Worm (Caenorhabditis elegans) whole organism, L4 larva: Measurements from ENCODE around the gene fkb-6.

ENCODE experiments used
- F10B5.3 ChIP-seq: sonication (generic microtip); optimal IDR thresholded peaks from 2 replicates; lab custom pipeline; 2016; ENCODE audit warnings: mild to moderate bottlenecking, missing genetic modification characterization, missing compliant biosample characterization
- F49E8.2 ChIP-seq: sonication (generic microtip); optimal IDR thresholded peaks from 2 replicates; lab custom pipeline; 2016; ENCODE audit warnings: missing compliant biosample characterization, mild to moderate bottlenecking, missing genetic modification characterization, borderline replicate concordance
- R02D3.7 ChIP-seq: fragments of 150-350 bp; sonication (generic microtip); optimal IDR thresholded peaks from 3 replicates; lab custom pipeline; 2014; ENCODE audit warnings: missing biosample characterization, missing genetic modification characterization
- T20F7.1 ChIP-seq: fragments of 200-800 bp; sonication (Bioruptor generic); optimal IDR thresholded peaks from 2 replicates; lab custom pipeline; 2018; ENCODE audit warnings: mild to moderate bottlenecking, missing genetic modification characterization, missing compliant biosample characterization
- T26A8.4 ChIP-seq: fragments of 200-800 bp; sonication (Bioruptor generic); IDR thresholded peaks from 2 replicates; pipeline ENCODE4 v1.3.6; 2022; ENCODE audit warnings: missing genetic modification characterization, missing compliant biosample characterization
- ZK546.5 ChIP-seq, 2 experiments: sonication (generic microtip); optimal IDR thresholded peaks; 2 replicates each; lab custom pipeline; 2017; ENCODE audit warnings: missing biosample characterization in 2 of 2, missing genetic modification characterization in 2 of 2
- ama-1 ChIP-seq: fragments of 150-350 bp; optimal IDR thresholded peaks from 2 replicates; lab custom pipeline; 2014; ENCODE audit warnings: inconsistent platforms, mixed read lengths
- arid-1 ChIP-seq: fragments of 200-800 bp; sonication (Bioruptor generic); conservative IDR thresholded peaks from 2 replicates; pipeline ENCODE4 v1.3.6; 2022; ENCODE audit warnings: missing genetic modification reagents, missing genetic modification characterization, missing compliant biosample characterization
- ceh-44 ChIP-seq: fragments of 200-800 bp; sonication (Bioruptor generic); IDR thresholded peaks from 2 replicates; pipeline ENCODE4 v1.3.6; 2022; ENCODE audit warnings: missing genetic modification reagents, missing genetic modification characterization, missing compliant biosample characterization
- ceh-82 ChIP-seq: sonication (generic microtip); optimal IDR thresholded peaks from 2 replicates; lab custom pipeline; 2017; ENCODE audit warnings: missing biosample characterization, missing genetic modification characterization
- daf-16 ChIP-seq, 3 experiments: sonication (generic microtip); optimal IDR thresholded peaks; 2 replicates each; lab custom pipeline; 2016 to 2017; ENCODE audit warnings: missing genetic modification characterization in 3 of 3, missing genetic modification reagents in 3 of 3, mild to moderate bottlenecking in 2 of 3, missing compliant biosample characterization in 2 of 3, missing biosample characterization in 1 of 3, moderate library complexity in 1 of 3
- daf-19 ChIP-seq: fragments of 200-800 bp; sonication (Bioruptor generic); conservative IDR thresholded peaks from 2 replicates; pipeline ENCODE4 v1.3.6; 2022; ENCODE audit warnings: missing genetic modification characterization, missing compliant biosample characterization
- daf-8 ChIP-seq: fragments of 200-800 bp; sonication (Bioruptor generic); IDR thresholded peaks from 2 replicates; pipeline ENCODE4 v1.3.6; 2022; ENCODE audit warnings: missing genetic modification characterization, missing compliant biosample characterization
- dmd-6 ChIP-seq: fragments of 200-800 bp; sonication (Bioruptor generic); IDR thresholded peaks from 2 replicates; pipeline ENCODE4 v1.3.6; 2022; ENCODE audit warnings: missing genetic modification reagents, missing genetic modification characterization, missing compliant biosample characterization
- dmd-8 ChIP-seq: fragments of 200-800 bp; sonication (Bioruptor generic); IDR thresholded peaks from 2 replicates; pipeline ENCODE4 v1.3.6; 2022; ENCODE audit warnings: missing genetic modification characterization, missing compliant biosample characterization
- duxl-1 ChIP-seq: sonication (generic microtip); optimal IDR thresholded peaks from 2 replicates; lab custom pipeline; 2016; ENCODE audit warnings: mild to moderate bottlenecking, missing genetic modification characterization, moderate library complexity, missing compliant biosample characterization; ENCODE audit not compliant: poor library complexity
- dve-1 ChIP-seq: sonication (generic microtip); optimal IDR thresholded peaks from 2 replicates; lab custom pipeline; 2017; ENCODE audit warnings: antibody characterized with exemption, mild to moderate bottlenecking, missing genetic modification characterization, missing compliant biosample characterization; ENCODE audit not compliant: insufficient read depth
- hlh-11 ChIP-seq: fragments of 200-800 bp; sonication (Bioruptor generic); optimal IDR thresholded peaks from 2 replicates; lab custom pipeline; 2018; ENCODE audit warnings: mild to moderate bottlenecking, missing genetic modification characterization, missing compliant biosample characterization
- hlh-30 ChIP-seq: sonication (generic microtip); optimal IDR thresholded peaks from 2 replicates; lab custom pipeline; 2017; ENCODE audit warnings: antibody characterized with exemption, mild to moderate bottlenecking, missing genetic modification characterization, missing compliant biosample characterization; ENCODE audit not compliant: insufficient read depth
- hmg-1.1 ChIP-seq: fragments of 200-800 bp; sonication (Bioruptor generic); IDR thresholded peaks from 2 replicates; pipeline ENCODE4 v1.3.6; 2022; ENCODE audit warnings: missing genetic modification reagents, missing genetic modification characterization, missing compliant biosample characterization
- lin-15B ChIP-seq: fragments of 150-350 bp; sonication (generic microtip); optimal IDR thresholded peaks from 3 replicates; lab custom pipeline; 2014; ENCODE audit warnings: missing biosample characterization, missing genetic modification characterization
- lin-38 ChIP-seq: fragments of 200-800 bp; sonication (Bioruptor generic); IDR thresholded peaks from 2 replicates; pipeline ENCODE4 v1.3.6; 2022; ENCODE audit warnings: missing genetic modification reagents, missing genetic modification characterization, missing compliant biosample characterization
- lir-3 ChIP-seq: sonication (generic microtip); optimal IDR thresholded peaks from 2 replicates; lab custom pipeline; 2016; ENCODE audit warnings: mild to moderate bottlenecking, missing genetic modification characterization, missing compliant biosample characterization
- lsy-2 ChIP-seq, 2 experiments: fragments of 150-350 bp in 1 of 2; sonication (generic microtip) in 1 of 2; optimal IDR thresholded peaks; 2 replicates each; lab custom pipeline; 2014 to 2017; ENCODE audit warnings: missing biosample characterization in 2 of 2, missing genetic modification characterization in 2 of 2
- madf-9 ChIP-seq: fragments of 200-800 bp; sonication (Bioruptor generic); conservative IDR thresholded peaks from 2 replicates; pipeline ENCODE4 v1.3.6; 2022; ENCODE audit warnings: missing genetic modification reagents, missing genetic modification characterization, missing compliant biosample characterization
- mdl-1 ChIP-seq, 2 experiments: fragments of 150-350 bp in 1 of 2; sonication (generic microtip) in 1 of 2; optimal IDR thresholded peaks; 2 replicates each; lab custom pipeline; 2014 to 2017; ENCODE audit warnings: missing biosample characterization in 2 of 2, missing genetic modification characterization in 2 of 2
- mep-1 ChIP-seq: fragments of 150-350 bp; sonication (generic microtip); optimal IDR thresholded peaks from 3 replicates; lab custom pipeline; 2014; ENCODE audit warnings: missing biosample characterization, missing genetic modification characterization
- mes-2 ChIP-seq: sonication (generic microtip); optimal IDR thresholded peaks from 2 replicates; lab custom pipeline; 2016; ENCODE audit warnings: missing genotype, mild to moderate bottlenecking, missing genetic modification characterization, missing compliant biosample characterization; ENCODE audit not compliant: poor library complexity, severe bottlenecking
- mxl-3 ChIP-seq: fragments of 200-800 bp; sonication (Bioruptor generic); optimal IDR thresholded peaks from 2 replicates; lab custom pipeline; 2018; ENCODE audit warnings: mild to moderate bottlenecking, missing genetic modification characterization, missing compliant biosample characterization
- nhr-11 ChIP-seq: fragments of 150-350 bp; optimal IDR thresholded peaks from 2 replicates; lab custom pipeline; 2014; ENCODE audit warnings: missing biosample characterization, missing genetic modification characterization
- nhr-111 ChIP-seq: fragments of 200-800 bp; sonication (Bioruptor generic); optimal IDR thresholded peaks from 2 replicates; lab custom pipeline; 2018; ENCODE audit warnings: mild to moderate bottlenecking, missing genetic modification characterization, missing compliant biosample characterization
- nhr-28 ChIP-seq: fragments of 150-350 bp; optimal IDR thresholded peaks from 2 replicates; lab custom pipeline; 2014; ENCODE audit warnings: missing biosample characterization, missing genetic modification characterization
- nhr-41 ChIP-seq: fragments of 200-800 bp; sonication (Bioruptor generic); IDR thresholded peaks from 2 replicates; pipeline ENCODE4 v1.3.6; 2022; ENCODE audit warnings: missing genetic modification reagents, missing genetic modification characterization, missing compliant biosample characterization
- nhr-48 ChIP-seq: sonication (generic microtip); optimal IDR thresholded peaks from 2 replicates; lab custom pipeline; 2016; ENCODE audit warnings: mild to moderate bottlenecking, missing genetic modification characterization, missing compliant biosample characterization
- nhr-6 ChIP-seq: fragments of 150-350 bp; optimal IDR thresholded peaks from 2 replicates; lab custom pipeline; 2014; ENCODE audit warnings: missing biosample characterization, missing genetic modification characterization
- pqm-1 ChIP-seq: sonication (generic microtip); optimal IDR thresholded peaks from 2 replicates; lab custom pipeline; 2017; ENCODE audit warnings: missing biosample characterization, missing genetic modification characterization
- sdz-12 ChIP-seq: fragments of 200-800 bp; sonication (Bioruptor generic); optimal IDR thresholded peaks from 2 replicates; lab custom pipeline; 2018; ENCODE audit warnings: mild to moderate bottlenecking, missing genetic modification characterization, missing compliant biosample characterization
- snpc-1.2 ChIP-seq: fragments of 200-800 bp; sonication (Bioruptor generic); IDR thresholded peaks from 2 replicates; pipeline ENCODE4 v1.3.6; 2022; ENCODE audit warnings: missing genetic modification reagents, missing genetic modification characterization, missing compliant biosample characterization
- unc-130 ChIP-seq: sonication (generic microtip); optimal IDR thresholded peaks from 2 replicates; lab custom pipeline; 2016; ENCODE audit warnings: missing genetic modification reagents, missing genetic modification characterization, missing compliant biosample characterization
- unc-62 ChIP-seq, 3 experiments: fragments of 150-350 bp in 1 of 3; sonication (generic microtip); optimal IDR thresholded peaks in 2 of 3; peaks in 1 of 3; 1 replicate in 1 of 3; 2 replicates in 2 of 3; lab custom pipeline; 2014 to 2017; ENCODE audit warnings: missing biosample characterization in 3 of 3, missing genetic modification characterization in 3 of 3, missing genetic modification reagents in 3 of 3, missing genotype in 1 of 3
- vab-7 ChIP-seq: fragments of 200-800 bp; sonication (Bioruptor generic); IDR thresholded peaks from 2 replicates; pipeline ENCODE4 v1.3.6; 2022; ENCODE audit warnings: missing genetic modification reagents, missing genetic modification characterization, missing compliant biosample characterization
- zfp-2 ChIP-seq: sonication (generic microtip); optimal IDR thresholded peaks from 2 replicates; lab custom pipeline; 2016; ENCODE audit warnings: mild to moderate bottlenecking, missing genetic modification characterization, missing compliant biosample characterization
- zfp-3 ChIP-seq: fragments of 200-800 bp; sonication (Bioruptor generic); conservative IDR thresholded peaks from 2 replicates; pipeline ENCODE4 v1.3.6; 2022; ENCODE audit warnings: missing genetic modification reagents, missing genetic modification characterization, missing compliant biosample characterization
- zip-11 ChIP-seq: fragments of 200-800 bp; sonication (Bioruptor generic); IDR thresholded peaks from 2 replicates; pipeline ENCODE4 v1.3.6; 2022; ENCODE audit warnings: missing genetic modification characterization, missing compliant biosample characterization
- ztf-7 ChIP-seq: fragments of 150-350 bp; optimal IDR thresholded peaks from 2 replicates; lab custom pipeline; 2014; ENCODE audit warnings: missing biosample characterization, missing genetic modification characterization

fkb-6 gene

DNA sequence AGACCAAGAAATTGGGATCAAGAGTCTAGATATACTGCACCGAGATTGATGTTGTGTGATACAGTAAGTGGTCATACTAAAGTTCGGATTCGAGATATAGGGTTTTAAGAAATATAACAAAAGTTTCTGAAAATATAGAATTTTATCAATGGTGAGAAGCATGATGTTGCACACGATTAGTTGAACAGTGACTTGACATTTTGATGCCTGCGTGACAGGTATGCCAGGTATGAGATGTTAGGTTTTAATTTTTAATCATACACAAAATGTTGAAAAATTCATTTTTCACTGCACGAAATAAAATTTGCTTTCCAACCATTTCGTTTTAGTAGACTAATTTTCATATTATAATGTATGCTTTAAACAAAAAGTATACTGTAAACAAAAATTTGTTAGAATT lies 15.5 kb upstream of the fkb-6 start:
- TF ChIP-seq T20F7.1 (no peak), daf-19 (GFP tag; lab: Robert Waterston, UW) (no peak), ceh-82 (tag; lab: Kevin White, UChicago) (no peak), dmd-6 (peak; percentile 56; the same call in 1 of the 2 replicates), nhr-41 (GFP tag; lab: Robert Waterston, UW) (no peak)

DNA sequence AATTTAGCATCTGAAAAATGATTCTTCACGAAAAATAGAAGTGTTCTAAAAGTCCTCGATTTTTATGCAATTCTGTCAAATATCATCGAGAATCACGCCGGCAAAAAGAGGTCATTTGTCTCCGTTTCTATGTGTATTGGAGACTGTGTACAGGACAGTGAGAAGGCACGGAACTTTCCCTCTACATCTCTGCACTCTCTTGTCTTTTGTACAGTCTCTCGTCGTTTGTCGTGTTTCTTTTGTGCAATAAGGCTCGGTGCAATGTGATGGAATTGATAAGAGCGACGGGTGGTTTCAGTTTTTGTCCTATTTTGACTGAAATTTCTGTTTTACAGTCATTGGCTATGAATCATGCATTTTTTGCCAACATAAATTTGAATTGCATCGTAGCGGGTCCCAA lies 14.1 kb upstream of the fkb-6 start:
- TF ChIP-seq nhr-6 = peak; percentile 41
- peak; percentile 68 for TF ChIP-seq hlh-30 (tag; lab: Kevin White, UChicago)
- peak in 1 of 2 experiments; percentile 25 for TF ChIP-seq lsy-2 (tag; optimal IDR thresholded peaks at IDR 0.05; lab: Kevin White, UChicago)
- TF ChIP-seq daf-16 (GFP tag; optimal IDR thresholded peaks at IDR 0.05; lab: Kevin White, UChicago) = no peak
- peak; percentile 79 for TF ChIP-seq daf-16 (tag; optimal IDR thresholded peaks at IDR 0.05; lab: Kevin White, UChicago)
- no peak for TF ChIP-seq dmd-8
- TF ChIP-seq hmg-1.1 (GFP tag; lab: Robert Waterston, UW) = no peak
- 0 out of 2 replicates have a peak, but pooled peaks have one; percentile 29 for TF ChIP-seq T26A8.4 (GFP tag; lab: Robert Waterston, UW)
- TF ChIP-seq arid-1 (GFP tag; lab: Robert Waterston, UW) = no peak
- TF ChIP-seq vab-7 (GFP tag; lab: Robert Waterston, UW) = no peak
- peak; percentile 79 for TF ChIP-seq nhr-28
- TF ChIP-seq zfp-3 (GFP tag; lab: Robert Waterston, UW) = no peak
- peak; percentile 39 for TF ChIP-seq nhr-48 (tag; lab: Kevin White, UChicago)
- peak; percentile 27 for TF ChIP-seq mep-1 (tag; lab: Kevin White, UChicago)
- peak in 1 of 2 experiments; percentile 58 for TF ChIP-seq mdl-1 (tag; optimal IDR thresholded peaks at IDR 0.05; lab: Kevin White, UChicago)
- peak; percentile 64 for TF ChIP-seq mes-2
- TF ChIP-seq ceh-44 (GFP tag; lab: Robert Waterston, UW) = no peak
- peak; percentile 52 for TF ChIP-seq pqm-1 (tag; lab: Kevin White, UChicago)
- peak; percentile 49 for TF ChIP-seq dve-1
- TF ChIP-seq unc-62 (GFP tag; optimal IDR thresholded peaks at IDR 0.05 in 1 of 2; lab: Kevin White, UChicago) = no peak
- no peak for TF ChIP-seq unc-62 (tag; optimal IDR thresholded peaks at IDR 0.05; lab: Kevin White, UChicago)
- TF ChIP-seq mxl-3 (GFP tag; lab: Kevin White, UChicago) = peak; percentile 85
- TF ChIP-seq ZK546.5 (tag; optimal IDR thresholded peaks at IDR 0.05; lab: Kevin White, UChicago) = no peak
- TF ChIP-seq dmd-6 = peak; percentile 84
- no peak for TF ChIP-seq madf-9 (GFP tag; lab: Robert Waterston, UW)
- no peak for TF ChIP-seq F10B5.3 (tag; lab: Kevin White, UChicago)
- peak; percentile 68 for TF ChIP-seq hlh-11 (tag; lab: Kevin White, UChicago)

DNA sequence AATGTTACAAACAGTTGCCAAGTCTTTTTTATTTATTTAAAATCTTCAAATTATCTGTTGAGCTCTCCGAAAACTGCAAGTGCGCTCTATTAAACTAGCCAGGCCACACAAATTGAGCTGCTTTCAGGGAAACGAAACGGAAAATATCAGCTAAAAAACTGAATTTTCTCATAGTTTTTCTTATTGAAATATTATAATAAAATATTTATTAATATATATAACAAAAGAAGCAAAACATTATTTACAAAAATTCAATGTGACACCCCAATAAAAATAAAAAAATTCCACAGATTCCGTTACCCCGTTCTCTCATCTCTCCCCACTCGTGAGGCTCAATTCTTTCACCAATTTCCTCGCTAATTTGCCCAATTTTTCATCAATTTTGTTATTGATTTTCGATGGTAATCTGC lies 13.4 kb upstream of the fkb-6 start:
- TF ChIP-seq nhr-111 = no peak
- TF ChIP-seq dve-1 = no peak
- no peak for TF ChIP-seq lir-3 (tag; lab: Kevin White, UChicago)
- TF ChIP-seq zfp-2 = no peak
- no peak for TF ChIP-seq daf-19 (GFP tag; lab: Robert Waterston, UW)
- TF ChIP-seq nhr-6 = no peak
- no peak for TF ChIP-seq unc-130
- TF ChIP-seq hlh-11 (tag; lab: Kevin White, UChicago) = no peak
- TF ChIP-seq nhr-11 (tag; lab: Kevin White, UChicago) = no peak
- TF ChIP-seq lin-38 = peak; percentile 72
- no peak for TF ChIP-seq mxl-3 (GFP tag; lab: Kevin White, UChicago)
- TF ChIP-seq ama-1 = no peak
- TF ChIP-seq daf-8 (GFP tag; lab: Robert Waterston, UW) = no peak
- no peak for TF ChIP-seq F49E8.2 (tag; lab: Kevin White, UChicago)
- no peak for TF ChIP-seq lin-15B (tag; lab: Kevin White, UChicago)
- no peak for TF ChIP-seq unc-62 (GFP tag; optimal IDR thresholded peaks at IDR 0.05 in 1 of 2; lab: Kevin White, UChicago)
- no peak for TF ChIP-seq unc-62 (tag; optimal IDR thresholded peaks at IDR 0.05; lab: Kevin White, UChicago)
- TF ChIP-seq sdz-12 (GFP tag; lab: Kevin White, UChicago) = no peak
- peak; percentile 19 for TF ChIP-seq mep-1 (tag; lab: Kevin White, UChicago)
- no peak for TF ChIP-seq arid-1 (GFP tag; lab: Robert Waterston, UW)
- TF ChIP-seq T20F7.1 = no peak
- no peak for TF ChIP-seq snpc-1.2 (GFP tag; lab: Robert Waterston, UW)
- no peak for TF ChIP-seq duxl-1 (tag; lab: Kevin White, UChicago)
- TF ChIP-seq R02D3.7 (tag; lab: Kevin White, UChicago) = no peak
- no peak for TF ChIP-seq ztf-7 (tag; lab: Kevin White, UChicago)
- no peak for TF ChIP-seq daf-16 (GFP tag; optimal IDR thresholded peaks at IDR 0.05; lab: Kevin White, UChicago)
- TF ChIP-seq daf-16 (tag; optimal IDR thresholded peaks at IDR 0.05; lab: Kevin White, UChicago) = no peak
- no peak for TF ChIP-seq zip-11 (GFP tag; lab: Robert Waterston, UW)
